Worm (Caenorhabditis elegans): ENCODE measurements around the gene F31E3.6.

F31E3.6 gene

DNA sequence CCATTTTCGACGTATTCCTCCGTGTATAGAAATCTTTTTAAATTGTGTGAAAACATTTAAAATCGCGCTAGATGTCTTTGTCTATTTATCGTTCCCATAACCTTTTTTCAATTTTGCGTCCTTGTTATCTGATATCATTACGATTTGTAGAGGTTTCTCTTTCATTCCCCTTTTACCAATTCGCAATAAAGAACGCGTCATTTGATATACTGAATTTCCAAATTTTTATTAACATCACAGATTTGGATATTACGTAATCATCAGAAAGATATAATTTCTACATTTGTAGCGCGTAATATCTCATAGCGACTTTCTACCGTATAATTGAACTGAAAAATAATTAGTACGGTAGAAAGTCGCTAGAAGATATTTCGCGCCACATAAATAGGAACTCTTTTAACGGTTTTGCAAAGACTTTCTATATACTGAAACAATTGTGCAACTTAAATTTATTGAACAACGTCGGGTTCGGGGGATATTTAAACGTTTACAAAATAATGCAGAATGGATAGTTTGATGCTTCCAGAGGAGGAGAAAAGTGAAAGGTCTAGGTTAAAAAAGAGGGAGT lies 23.1 kb upstream of the F31E3.6 start:
- TF ChIP-seq sma-3 (GFP tag; optimal IDR thresholded peaks at IDR 0.05) (no peak), lin-13 (GFP tag; optimal IDR thresholded peaks at IDR 0.05) (no peak), unc-55 (GFP tag; optimal IDR thresholded peaks at IDR 0.05) (no peak), C34F6.9 (tag; optimal IDR thresholded peaks at IDR 0.05) (no peak), ztf-11 (tag; optimal IDR thresholded peaks at IDR 0.05) (no peak), ztf-1 (GFP tag; conservative IDR thresholded peaks at IDR 0.05) (no peak), mab-5 (tag; optimal IDR thresholded peaks at IDR 0.05) (no peak), alr-1 (tag; optimal IDR thresholded peaks at IDR 0.05) (no peak), nhr-237 (tag; optimal IDR thresholded peaks at IDR 0.05) (no peak), egl-27 (tag; optimal IDR thresholded peaks at IDR 0.05) (no peak), sem-4 (tag; optimal IDR thresholded peaks at IDR 0.05) (no peak), aly-2 (tag; optimal IDR thresholded peaks at IDR 0.05) (no peak), nhr-23 (tag; optimal IDR thresholded peaks at IDR 0.05) (no peak), ama-1 (optimal IDR thresholded peaks at IDR 0.05) (no peak), lin-39 (tag; optimal IDR thresholded peaks at IDR 0.05) (no peak), ceh-82 (tag; optimal IDR thresholded peaks at IDR 0.05) (no peak), peb-1 (tag; optimal IDR thresholded peaks at IDR 0.05) (no peak), snpc-4 (tag; optimal IDR thresholded peaks at IDR 0.05) (no peak), elt-3 (tag; optimal IDR thresholded peaks at IDR 0.05) (no peak), nhr-12 (tag; optimal IDR thresholded peaks at IDR 0.05) (no peak)

DNA sequence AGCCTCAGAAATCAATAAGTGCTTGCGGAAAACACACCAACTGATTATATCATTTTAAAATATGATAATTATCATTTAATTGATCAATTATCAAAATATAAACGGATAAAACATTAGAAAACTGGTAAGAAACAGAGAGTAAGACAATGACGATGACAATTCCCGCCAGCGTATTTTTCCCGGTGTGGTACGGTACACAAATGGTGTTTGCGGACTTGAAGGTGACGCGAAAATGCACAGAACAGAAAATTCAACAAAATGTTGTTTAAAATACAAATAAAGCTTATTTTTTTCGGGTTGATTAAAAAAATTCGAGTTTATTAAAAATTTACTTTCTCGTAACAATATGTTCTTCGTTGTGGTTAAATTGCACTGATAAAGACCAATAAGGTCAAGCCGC lies 20.7 kb upstream of the F31E3.6 start:
- TF ChIP-seq nhr-21 (tag; optimal IDR thresholded peaks at IDR 0.05) (no peak), alr-1 (tag; optimal IDR thresholded peaks at IDR 0.05) (no peak), sma-3 (GFP tag; optimal IDR thresholded peaks at IDR 0.05) (no peak), nhr-129 (tag; optimal IDR thresholded peaks at IDR 0.05) (peak; percentile 56), sem-4 (tag; optimal IDR thresholded peaks at IDR 0.05) (peak; percentile 8), unc-39 (tag; optimal IDR thresholded peaks at IDR 0.05) (no peak), nhr-23 (tag; optimal IDR thresholded peaks at IDR 0.05) (no peak), ztf-11 (tag; optimal IDR thresholded peaks at IDR 0.05) (no peak), nhr-11 (tag; optimal IDR thresholded peaks at IDR 0.05) (no peak), aly-2 (tag; optimal IDR thresholded peaks at IDR 0.05) (no peak), nhr-12 (tag; optimal IDR thresholded peaks at IDR 0.05) (no peak), R02D3.7 (tag; optimal IDR thresholded peaks at IDR 0.05) (no peak), fos-1 (tag; optimal IDR thresholded peaks at IDR 0.05) (peak; percentile 24), egl-27 (tag; optimal IDR thresholded peaks at IDR 0.05) (no peak), nhr-25 (tag; optimal IDR thresholded peaks at IDR 0.05) (peak; percentile 18), mbf-1 (tag; optimal IDR thresholded peaks at IDR 0.05) (no peak), unc-62 (GFP tag; optimal IDR thresholded peaks at IDR 0.05) (no peak), skn-1 (tag; optimal IDR thresholded peaks at IDR 0.05) (peak; percentile 67), gmeb-1 (tag; optimal IDR thresholded peaks at IDR 0.05) (peak; percentile 55), C34F6.9 (tag; optimal IDR thresholded peaks at IDR 0.05) (peak; percentile 79), blmp-1 (tag; optimal IDR thresholded peaks at IDR 0.05; ENCODE audit: insufficient read depth) (peak; percentile 3), lsy-2 (tag; optimal IDR thresholded peaks at IDR 0.05) (peak; percentile 88 to 98), unc-55 (GFP tag; optimal IDR thresholded peaks at IDR 0.05) (peak; percentile 83), ztf-4 (tag; optimal IDR thresholded peaks at IDR 0.05) (no peak), Y55F3AM.14 (GFP tag; optimal IDR thresholded peaks at IDR 0.05) (no peak), crh-2 (tag; optimal IDR thresholded peaks at IDR 0.05) (peak; percentile 59), ceh-16 (tag; optimal IDR thresholded peaks at IDR 0.05) (no peak)

DNA sequence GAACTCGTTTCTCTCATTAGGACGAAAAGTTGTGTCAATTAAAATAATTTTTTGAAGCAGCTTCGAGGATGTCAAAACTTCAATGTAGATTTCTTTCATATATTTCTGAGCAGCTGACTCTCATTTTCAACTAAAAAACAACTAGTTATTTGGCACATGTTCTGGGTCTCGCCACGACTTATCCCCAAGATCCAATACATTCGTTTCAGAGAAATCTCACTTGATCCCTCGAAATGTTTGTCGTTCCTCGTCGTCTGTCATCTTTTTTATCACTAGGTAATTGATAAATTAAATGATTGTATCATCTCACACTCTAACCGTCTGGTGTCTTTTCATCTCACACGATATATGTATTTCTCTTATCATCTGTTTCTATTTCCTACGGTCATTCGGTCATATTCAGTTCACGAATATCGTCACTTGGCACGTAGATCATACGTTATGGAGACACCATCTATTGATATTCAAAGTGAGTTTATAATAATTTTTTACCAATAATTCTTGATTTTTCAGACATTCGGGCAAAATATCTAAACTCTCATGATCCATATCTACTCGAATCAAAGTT lies 19.9 kb upstream of the F31E3.6 start, which contains the start of the genes rpn-6.1 and F57B9.1:
TSS of gene rpn-6.1 (minus strand) at position 65 of the 568 bp plus-strand sequence.
TSS of gene F57B9.1 (plus strand) at position 154 of the 568 bp plus-strand sequence.
- TF ChIP-seq egl-27 (tag; optimal IDR thresholded peaks at IDR 0.05) (no peak), sma-9 (GFP tag; optimal IDR thresholded peaks at IDR 0.05) (peak; percentile 60), sma-9 (tag; optimal IDR thresholded peaks at IDR 0.05) (no peak), crh-2 (tag; optimal IDR thresholded peaks at IDR 0.05) (peak; percentile 21), lsy-2 (tag; optimal IDR thresholded peaks at IDR 0.05) (peak in 1 of 2 experiments; percentile 62), nhr-129 (tag; optimal IDR thresholded peaks at IDR 0.05) (peak; percentile 36), skn-1 (tag; optimal IDR thresholded peaks at IDR 0.05) (peak; percentile 12), C34F6.9 (tag; optimal IDR thresholded peaks at IDR 0.05) (peak; percentile 48), nhr-6 (tag; optimal IDR thresholded peaks at IDR 0.05) (no peak), fos-1 (tag; optimal IDR thresholded peaks at IDR 0.05) (peak; percentile 82)

Measured in whole organism, L2 larva.